Fruit fly (Drosophila melanogaster) ovary, adult (tissue): ENCODE data around the gene CG3902.
A peak's percentile ranks its signal among the peaks of the same experiment; 100 is the strongest.

Experiments
- CG17801 ChIP-seq: fragments of 200-800 bp; optimal IDR thresholded peaks from 2 replicates; lab custom pipeline; 2019; ENCODE audit warnings: missing biosample characterization, mild to moderate bottlenecking, missing genetic modification characterization, moderate library complexity; ENCODE audit not compliant: partially characterized antibody

The CG3902 gene

dm6 chr3L:18896297-18896863 is 1.7 kb downstream of the CG3902 start:
- TF ChIP-seq CG17801 (GFP tag; lab: Kevin White, UChicago), result no peak

- peak; percentile 15 for TF ChIP-seq CG17801 (GFP tag; lab: Kevin White, UChicago)
Observed at dm6 chr3L:18895079-18895478, 3.0 kb downstream of the CG3902 start.

dm6 chr3L:18891986-18892385 is 6.1 kb downstream of the CG3902 start, which contains the start of gene NijB:
TSS of gene NijB (plus strand) at chr3L:18892383.
- no peak for TF ChIP-seq CG17801 (GFP tag; lab: Kevin White, UChicago)

dm6 chr3L:18890283-18891175 is 7.6 kb downstream of the CG3902 start, which contains the start of gene CG3961:
TSS of gene CG3961 (minus strand) at chr3L:18890483.
- peak; percentile 96 for TF ChIP-seq CG17801 (GFP tag; lab: Kevin White, UChicago)

dm6 chr3L:18889222-18889866 is 8.7 kb downstream of the CG3902 start:
- TF ChIP-seq CG17801 (GFP tag; lab: Kevin White, UChicago), result no peak

dm6 chr3L:18881613-18882012 is 16.5 kb downstream of the CG3902 start:
- no peak for TF ChIP-seq CG17801 (GFP tag; lab: Kevin White, UChicago)

dm6 chr3L:18872440-18872839 is 25.7 kb downstream of the CG3902 start, which contains the start of the genes Rad9 and Uggt:
TSS of gene Rad9 (minus strand) at chr3L:18872553.
TSS of gene Uggt (plus strand) at chr3L:18872747.
- peak; percentile 15 for TF ChIP-seq CG17801 (GFP tag; lab: Kevin White, UChicago)

- peak; percentile 22 for TF ChIP-seq CG17801 (GFP tag; lab: Kevin White, UChicago)
Observed at dm6 chr3L:18870027-18870426, 28.1 kb downstream of the CG3902 start, which contains the start of gene Blos3. TSS of gene Blos3 (plus strand) at chr3L:18870224.

dm6 chr3L:18869035-18869826 is 28.9 kb downstream of the CG3902 start, which contains the start of gene Grx1:
TSS of gene Grx1 (plus strand) at chr3L:18869230.
- peak; percentile 23 for TF ChIP-seq CG17801 (GFP tag; lab: Kevin White, UChicago)

dm6 chr3L:18867521-18867920 is 30.6 kb downstream of the CG3902 start, which contains the start of gene Dysb:
TSS of gene Dysb (plus strand) at chr3L:18867771.
- TF ChIP-seq CG17801 (GFP tag; lab: Kevin White, UChicago), result peak; percentile 85

- no peak for TF ChIP-seq CG17801 (GFP tag; lab: Kevin White, UChicago)
Observed at dm6 chr3L:18865447-18866367, 32.4 kb downstream of the CG3902 start, which contains the start of gene CG14074. TSS of gene CG14074 (plus strand) at chr3L:18866225.

- TF ChIP-seq CG17801 (GFP tag; lab: Kevin White, UChicago), result no peak
Observed at dm6 chr3L:18863327-18863726, 34.8 kb downstream of the CG3902 start, which contains the start of gene CG6865. TSS of gene CG6865 (plus strand) at chr3L:18863647.

- no peak for TF ChIP-seq CG17801 (GFP tag; lab: Kevin White, UChicago)
Observed at dm6 chr3L:18861893-18862292, 36.2 kb downstream of the CG3902 start.
